Worm (Caenorhabditis elegans) whole organism, L3 larva: ENCODE measurements around the gene cul-4.

ENCODE experiments used
- ceh-9 ChIP-seq: sonication (generic microtip); optimal IDR thresholded peaks from 2 replicates; lab custom pipeline; 2018; ENCODE audit warnings: missing biosample characterization, missing genetic modification characterization
- pha-4 ChIP-seq: fragments of 150-350 bp; optimal IDR thresholded peaks from 2 replicates; lab custom pipeline; 2014; ENCODE audit warnings: missing biosample characterization, missing genetic modification reagents, missing genetic modification characterization

- TF ChIP-seq pha-4 = no peak
- TF ChIP-seq ceh-9 = no peak
Measured at ce11 chrII:7326997-7327396, 25.1 kb downstream of the cul-4 start.
